Worm (Caenorhabditis elegans) whole organism, mixed stage, embryonic: ENCODE measurements around the gene K12H4.2.

Experiments
- M03D4.4 ChIP-seq: sonication (generic microtip); optimal IDR thresholded peaks from 2 replicates; lab custom pipeline; 2017; ENCODE audit warnings: mild to moderate bottlenecking, missing genetic modification characterization, missing compliant biosample characterization
- bed-3 ChIP-seq: fragments of 200-800 bp; sonication (Bioruptor generic); optimal IDR thresholded peaks from 3 replicates; lab custom pipeline; 2018; ENCODE audit warnings: mild to moderate bottlenecking, missing genetic modification characterization, moderate library complexity, missing compliant biosample characterization
- blmp-1 ChIP-seq: fragments of 150-350 bp; optimal IDR thresholded peaks from 2 replicates; lab custom pipeline; 2014; ENCODE audit warnings: missing biosample characterization, missing genetic modification characterization
- ceh-39 ChIP-seq: fragments of 150-350 bp; optimal IDR thresholded peaks from 2 replicates; lab custom pipeline; 2014; ENCODE audit warnings: missing biosample characterization, missing genetic modification characterization
- ceh-43 ChIP-seq: fragments of 200-800 bp; sonication (Bioruptor generic); optimal IDR thresholded peaks from 2 replicates; lab custom pipeline; 2018; ENCODE audit warnings: mild to moderate bottlenecking, missing genetic modification characterization, moderate library complexity, missing compliant biosample characterization
- ceh-83 ChIP-seq: fragments of 200-800 bp; sonication (Bioruptor generic); optimal IDR thresholded peaks from 2 replicates; lab custom pipeline; 2018; ENCODE audit warnings: mild to moderate bottlenecking, missing genetic modification characterization, missing compliant biosample characterization
- ces-1 ChIP-seq: fragments of 150-350 bp; optimal IDR thresholded peaks from 2 replicates; lab custom pipeline; 2014; ENCODE audit warnings: missing biosample characterization, missing genetic modification reagents, missing genetic modification characterization
- cnd-1 ChIP-seq: fragments of 200-800 bp; sonication (Bioruptor generic); optimal IDR thresholded peaks from 2 replicates; lab custom pipeline; 2018; ENCODE audit warnings: mild to moderate bottlenecking, missing genetic modification characterization, missing compliant biosample characterization
- elt-1 ChIP-seq: sonication (generic microtip); optimal IDR thresholded peaks from 2 replicates; lab custom pipeline; 2017; ENCODE audit warnings: missing genetic modification characterization, mild to moderate bottlenecking, missing compliant biosample characterization, antibody characterized with exemption, moderate library complexity, borderline replicate concordance; ENCODE audit not compliant: insufficient read depth
- elt-3 ChIP-seq: fragments of 150-350 bp; optimal IDR thresholded peaks from 2 replicates; lab custom pipeline; 2014; ENCODE audit warnings: missing biosample characterization, missing genetic modification characterization
- flh-1 ChIP-seq: fragments of 200-800 bp; sonication (Bioruptor generic); optimal IDR thresholded peaks from 2 replicates; lab custom pipeline; 2018; ENCODE audit warnings: mild to moderate bottlenecking, missing genetic modification characterization, moderate library complexity, missing compliant biosample characterization
- ham-2 ChIP-seq: fragments of 200-800 bp; sonication (Bioruptor generic); optimal IDR thresholded peaks from 2 replicates; lab custom pipeline; 2018; ENCODE audit warnings: mild to moderate bottlenecking, missing genetic modification characterization, missing compliant biosample characterization
- hlh-1 ChIP-seq: fragments of 150-350 bp; optimal IDR thresholded peaks from 2 replicates; lab custom pipeline; 2014; ENCODE audit warnings: missing biosample characterization, missing genetic modification reagents, missing genetic modification characterization
- lin-13 ChIP-seq: fragments of 150-350 bp; optimal IDR thresholded peaks from 2 replicates; lab custom pipeline; 2014; ENCODE audit warnings: missing biosample characterization, missing genetic modification characterization
- lin-32 ChIP-seq: fragments of 200-800 bp; sonication (Bioruptor generic); optimal IDR thresholded peaks from 2 replicates; lab custom pipeline; 2018; ENCODE audit warnings: mild to moderate bottlenecking, missing genetic modification characterization, missing compliant biosample characterization
- lsy-2 ChIP-seq: fragments of 150-350 bp; optimal IDR thresholded peaks from 2 replicates; lab custom pipeline; 2014; ENCODE audit warnings: missing biosample characterization, missing genetic modification characterization
- mab-5 ChIP-seq: fragments of 150-350 bp; optimal IDR thresholded peaks from 2 replicates; lab custom pipeline; 2014; ENCODE audit warnings: missing biosample characterization, missing genetic modification characterization
- mep-1 ChIP-seq: fragments of 150-350 bp; optimal IDR thresholded peaks from 2 replicates; lab custom pipeline; 2017; ENCODE audit warnings: missing biosample characterization, missing genetic modification reagents, missing genetic modification characterization, inconsistent platforms
- mls-2 ChIP-seq: sonication (generic microtip); optimal IDR thresholded peaks from 2 replicates; lab custom pipeline; 2016; ENCODE audit warnings: mild to moderate bottlenecking, missing genetic modification characterization, moderate library complexity, missing compliant biosample characterization
- nhr-12 ChIP-seq: fragments of 150-350 bp; optimal IDR thresholded peaks from 2 replicates; lab custom pipeline; 2014; ENCODE audit warnings: missing biosample characterization, missing genetic modification characterization
- nhr-2 ChIP-seq: fragments of 150-350 bp; optimal IDR thresholded peaks from 2 replicates; lab custom pipeline; 2014; ENCODE audit warnings: missing biosample characterization, missing genetic modification characterization
- nhr-237 ChIP-seq: fragments of 150-350 bp; optimal IDR thresholded peaks from 2 replicates; lab custom pipeline; 2014; ENCODE audit warnings: missing biosample characterization, missing genetic modification characterization
- nhr-28 ChIP-seq: fragments of 150-350 bp; optimal IDR thresholded peaks from 2 replicates; lab custom pipeline; 2014; ENCODE audit warnings: missing biosample characterization, missing genetic modification characterization
- nhr-76 ChIP-seq: sonication (generic microtip); optimal IDR thresholded peaks from 2 replicates; lab custom pipeline; 2017; ENCODE audit warnings: missing biosample characterization, missing genetic modification characterization
- pha-4 ChIP-seq: fragments of 150-350 bp; optimal IDR thresholded peaks from 2 replicates; lab custom pipeline; 2018; ENCODE audit warnings: missing biosample characterization, missing genetic modification reagents, missing genetic modification characterization
- sem-2 ChIP-seq: fragments of 200-800 bp; sonication (Bioruptor generic); optimal IDR thresholded peaks from 2 replicates; lab custom pipeline; 2018; ENCODE audit warnings: mild to moderate bottlenecking, missing genetic modification characterization, missing compliant biosample characterization
- snpc-4 ChIP-seq: fragments of 150-350 bp; optimal IDR thresholded peaks from 2 replicates; lab custom pipeline; 2014; ENCODE audit warnings: missing biosample characterization, missing genetic modification characterization
- sptf-1 ChIP-seq: sonication (generic microtip); optimal IDR thresholded peaks from 2 replicates; lab custom pipeline; 2017; ENCODE audit warnings: mild to moderate bottlenecking, missing genetic modification characterization, moderate library complexity, missing compliant biosample characterization
- tbx-8 ChIP-seq: fragments of 200-800 bp; sonication (Bioruptor generic); optimal IDR thresholded peaks from 2 replicates; lab custom pipeline; 2018; ENCODE audit warnings: mild to moderate bottlenecking, missing genetic modification characterization, moderate library complexity, missing compliant biosample characterization
- unc-120 ChIP-seq: sonication (generic microtip); optimal IDR thresholded peaks from 2 replicates; lab custom pipeline; 2017; ENCODE audit warnings: missing genetic modification characterization, missing compliant biosample characterization; ENCODE audit not compliant: poor library complexity, severe bottlenecking
- unc-39 ChIP-seq: fragments of 150-350 bp; optimal IDR thresholded peaks from 2 replicates; lab custom pipeline; 2014; ENCODE audit warnings: missing biosample characterization, missing genetic modification characterization
- unc-62 ChIP-seq: fragments of 150-350 bp; optimal IDR thresholded peaks from 2 replicates; lab custom pipeline; 2014; ENCODE audit warnings: missing biosample characterization, missing genetic modification reagents, missing genetic modification characterization
- zip-8 ChIP-seq: fragments of 150-350 bp; optimal IDR thresholded peaks from 2 replicates; lab custom pipeline; 2014; ENCODE audit warnings: missing biosample characterization, missing genetic modification characterization
- ztf-11 ChIP-seq: fragments of 150-350 bp; optimal IDR thresholded peaks from 2 replicates; lab custom pipeline; 2014; ENCODE audit warnings: missing biosample characterization, missing genetic modification characterization

The K12H4.2 gene

ce11 chrIII:8091408-8091807 lies 43.9 kb downstream of the K12H4.2 start, which contains the start of gene idi-1:
Gene idi-1 (plus strand): TSS chrIII:8091708.
- TF ChIP-seq pha-4 (tag; lab: Kevin White, UChicago), result no peak
- no peak for TF ChIP-seq ztf-11
- TF ChIP-seq blmp-1 (tag; lab: Kevin White, UChicago), result no peak

- no peak for TF ChIP-seq sem-2 (GFP tag; lab: Kevin White, UChicago)
- peak; percentile 53 for TF ChIP-seq hlh-1 (tag; lab: Kevin White, UChicago)
- TF ChIP-seq ztf-11, result no peak
- peak; percentile 74 for TF ChIP-seq unc-62
- TF ChIP-seq lin-32 (GFP tag; lab: Kevin White, UChicago), result no peak
- TF ChIP-seq nhr-237 (tag; lab: Kevin White, UChicago), result peak; percentile 53
- TF ChIP-seq ceh-43 (GFP tag; lab: Kevin White, UChicago), result no peak
- no peak for TF ChIP-seq M03D4.4 (tag; lab: Kevin White, UChicago)
- TF ChIP-seq elt-3 (tag; lab: Kevin White, UChicago), result no peak
- no peak for TF ChIP-seq bed-3 (GFP tag; lab: Kevin White, UChicago)
- TF ChIP-seq snpc-4 (tag; lab: Kevin White, UChicago), result no peak
- no peak for TF ChIP-seq unc-39 (tag; lab: Kevin White, UChicago)
- no peak for TF ChIP-seq flh-1
- TF ChIP-seq unc-120 (tag; lab: Kevin White, UChicago), result no peak
- TF ChIP-seq ham-2 (GFP tag; lab: Kevin White, UChicago), result no peak
- TF ChIP-seq mep-1 (tag; lab: Kevin White, UChicago), result peak; percentile 84
- no peak for TF ChIP-seq tbx-8 (GFP tag; lab: Kevin White, UChicago)
- no peak for TF ChIP-seq nhr-76 (tag; lab: Kevin White, UChicago)
- peak; percentile 77 for TF ChIP-seq lsy-2
- no peak for TF ChIP-seq sptf-1 (tag; lab: Kevin White, UChicago)
- TF ChIP-seq blmp-1 (tag; lab: Kevin White, UChicago), result no peak
- no peak for TF ChIP-seq lin-13 (tag; lab: Kevin White, UChicago)
- no peak for TF ChIP-seq nhr-2 (tag; lab: Kevin White, UChicago)
- TF ChIP-seq zip-8 (tag; lab: Kevin White, UChicago), result no peak
- TF ChIP-seq cnd-1 (tag; lab: Kevin White, UChicago), result no peak
- TF ChIP-seq pha-4 (tag; lab: Kevin White, UChicago), result peak; percentile 74
- peak; percentile 19 for TF ChIP-seq mls-2
- no peak for TF ChIP-seq mab-5 (tag; lab: Kevin White, UChicago)
- TF ChIP-seq ceh-83 (GFP tag; lab: Kevin White, UChicago), result no peak
- no peak for TF ChIP-seq nhr-28 (tag; lab: Kevin White, UChicago)
- TF ChIP-seq ceh-39 (tag; lab: Kevin White, UChicago), result no peak
- TF ChIP-seq ces-1, result peak; percentile 91
- no peak for TF ChIP-seq elt-1 (tag; lab: Kevin White, UChicago)
- no peak for TF ChIP-seq nhr-12 (tag; lab: Kevin White, UChicago)
These were observed 45.6 kb downstream of the K12H4.2 start, which contains the start of gene K06H7.2 for ce11 chrIII:8093079-8093623. Gene K06H7.2 (plus strand): TSS chrIII:8093573.
